Worm (Caenorhabditis elegans) whole organism, L1 larva: ENCODE data around the gene clc-11.

ENCODE experiments used
- ceh-90 ChIP-seq: sonication (generic microtip); optimal IDR thresholded peaks from 2 replicates; lab custom pipeline; 2016; ENCODE audit warnings: missing genetic modification characterization, missing compliant biosample characterization
- fkh-10 ChIP-seq: sonication (generic microtip); optimal IDR thresholded peaks from 2 replicates; lab custom pipeline; 2017; ENCODE audit warnings: missing biosample characterization, missing genetic modification reagents, missing genetic modification characterization
- jun-1 ChIP-seq: fragments of 150-350 bp; optimal IDR thresholded peaks from 2 replicates; lab custom pipeline; 2014; ENCODE audit warnings: missing biosample characterization, missing genetic modification reagents, missing genetic modification characterization
- lin-15B ChIP-seq: fragments of 150-350 bp; sonication (generic microtip); optimal IDR thresholded peaks from 3 replicates; lab custom pipeline; 2014; ENCODE audit warnings: missing biosample characterization, missing genetic modification characterization
- lsy-2 ChIP-seq, 2 experiments: fragments of 150-350 bp; optimal IDR thresholded peaks; 2 replicates each; lab custom pipeline; 2014; ENCODE audit warnings: missing biosample characterization in 2 of 2, missing genetic modification characterization in 2 of 2
- pqm-1 ChIP-seq: sonication (generic microtip); optimal IDR thresholded peaks from 3 replicates; lab custom pipeline; 2017; ENCODE audit warnings: missing biosample characterization, missing genetic modification characterization
- ztf-11 ChIP-seq, 2 experiments: sonication (generic microtip); optimal IDR thresholded peaks; 2 replicates each; lab custom pipeline; 2016 to 2017; ENCODE audit warnings: missing genetic modification characterization in 2 of 2, missing biosample characterization in 1 of 2, missing compliant biosample characterization in 1 of 2

DNA sequence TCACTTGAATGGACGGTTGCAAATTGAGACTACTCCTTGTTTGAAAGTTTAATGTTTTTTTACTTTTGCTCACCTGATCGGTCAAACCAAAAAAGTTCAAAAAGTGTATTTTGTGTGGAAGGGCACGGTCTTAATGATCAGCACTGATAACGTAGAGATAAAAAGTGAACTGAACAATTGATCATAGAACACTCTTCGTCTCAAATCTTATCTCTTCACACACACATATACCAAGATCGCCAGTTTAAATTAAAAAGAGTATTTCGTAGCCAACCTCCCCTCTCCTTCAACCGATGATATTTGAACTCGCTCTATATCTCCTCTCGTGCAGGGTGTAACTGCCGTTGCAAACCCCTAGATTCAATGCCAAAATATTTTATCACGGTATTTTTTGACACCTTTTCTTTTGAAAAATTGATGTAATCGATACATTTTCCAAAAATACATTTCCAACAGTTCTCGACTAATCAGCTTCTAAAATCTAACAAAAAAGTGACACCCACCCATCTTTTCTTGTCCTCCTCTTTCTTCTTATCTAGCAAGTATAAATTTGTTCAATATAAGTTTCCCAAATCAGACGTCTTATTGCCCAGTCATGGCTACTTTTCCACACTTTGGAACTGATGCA is 39.2 kb downstream of the clc-11 start, which contains the start of gene cth-1:
- TF ChIP-seq ztf-11 (tag; optimal IDR thresholded peaks at IDR 0.05; lab: Kevin White, UChicago) (no peak), ceh-90 (tag; lab: Kevin White, UChicago) (no peak), lin-15B (no peak), pqm-1 (tag; lab: Kevin White, UChicago) (no peak), jun-1 (no peak), fkh-10 (GFP tag; lab: Kevin White, UChicago) (no peak), lsy-2 (tag; optimal IDR thresholded peaks at IDR 0.05; lab: Kevin White, UChicago) (no peak)
